Worm (Caenorhabditis elegans) whole organism, young adult: ENCODE results near the gene ddr-2.

ENCODE experiments used
- B0019.2 ChIP-seq: fragments of 200-800 bp; sonication (Bioruptor generic); conservative IDR thresholded peaks from 2 replicates; pipeline ENCODE4 v1.3.6; 2022; ENCODE audit warnings: missing genetic modification reagents, missing genetic modification characterization, missing compliant biosample characterization
- B0261.1 ChIP-seq: sonication (generic microtip); optimal IDR thresholded peaks from 2 replicates; lab custom pipeline; 2016; ENCODE audit warnings: mild to moderate bottlenecking, missing genetic modification characterization, moderate library complexity, missing compliant biosample characterization
- C06A6.2 ChIP-seq: fragments of 200-800 bp; sonication (Bioruptor generic); conservative IDR thresholded peaks from 2 replicates; pipeline ENCODE4 v1.3.6; 2022; ENCODE audit warnings: missing genetic modification characterization, missing compliant biosample characterization
- F57C9.4 ChIP-seq: sonication (generic microtip); optimal IDR thresholded peaks from 2 replicates; lab custom pipeline; 2017; ENCODE audit warnings: mild to moderate bottlenecking, missing genetic modification characterization, missing compliant biosample characterization
- K11D2.4 ChIP-seq: fragments of 200-800 bp; sonication (Bioruptor generic); IDR thresholded peaks from 2 replicates; pipeline ENCODE4 v1.3.6; 2022; ENCODE audit warnings: missing genetic modification reagents, missing genetic modification characterization, missing compliant biosample characterization
- K12H6.12 ChIP-seq: fragments of 200-800 bp; sonication (Bioruptor generic); optimal IDR thresholded peaks from 2 replicates; lab custom pipeline; 2018; ENCODE audit warnings: mild to moderate bottlenecking, missing genetic modification characterization, missing compliant biosample characterization
- T07F8.4 ChIP-seq: sonication (generic microtip); optimal IDR thresholded peaks from 2 replicates; lab custom pipeline; 2016; ENCODE audit warnings: mild to moderate bottlenecking, missing genetic modification characterization, moderate library complexity, missing compliant biosample characterization
- Y53F4B.3 ChIP-seq: fragments of 200-800 bp; sonication (Bioruptor generic); IDR thresholded peaks from 2 replicates; pipeline ENCODE4 v1.3.6; 2022; ENCODE audit warnings: missing genetic modification reagents, missing genetic modification characterization, missing compliant biosample characterization
- Y53G8AR.9 ChIP-seq: fragments of 200-800 bp; sonication (Bioruptor generic); conservative IDR thresholded peaks from 2 replicates; pipeline ENCODE4 v1.3.6; 2022; ENCODE audit warnings: missing genetic modification reagents, missing genetic modification characterization, missing compliant biosample characterization
- Y56A3A.18 ChIP-seq: fragments of 200-800 bp; sonication (Bioruptor generic); IDR thresholded peaks from 2 replicates; pipeline ENCODE4 v1.3.6; 2022; ENCODE audit warnings: missing genetic modification reagents, missing genetic modification characterization, missing compliant biosample characterization
- akir-1 ChIP-seq: fragments of 200-800 bp; sonication (Bioruptor generic); optimal IDR thresholded peaks from 2 replicates; lab custom pipeline; 2018; ENCODE audit warnings: mild to moderate bottlenecking, missing genetic modification characterization, moderate library complexity, missing compliant biosample characterization
- ama-1 ChIP-seq, 3 experiments: fragments of 150-350 bp in 1 of 3; sonication (generic microtip) in 2 of 3; optimal IDR thresholded peaks; 2 replicates each; lab custom pipeline; 2014 to 2018; ENCODE audit warnings: missing biosample characterization in 2 of 3, missing genetic modification characterization in 2 of 3, missing genetic modification reagents in 2 of 3
- aptf-2 ChIP-seq: fragments of 200-800 bp; sonication (Bioruptor generic); conservative IDR thresholded peaks from 2 replicates; pipeline ENCODE4 v1.3.6; 2022; ENCODE audit warnings: missing genetic modification reagents, missing genetic modification characterization, missing compliant biosample characterization
- aptf-3 ChIP-seq: fragments of 200-800 bp; sonication (Bioruptor generic); IDR thresholded peaks from 2 replicates; pipeline ENCODE4 v1.3.6; 2022; ENCODE audit warnings: missing genetic modification characterization, missing compliant biosample characterization
- athp-1 ChIP-seq: sonication (generic microtip); optimal IDR thresholded peaks from 2 replicates; lab custom pipeline; 2017; ENCODE audit warnings: mild to moderate bottlenecking, missing genetic modification characterization, missing compliant biosample characterization
- cebp-2 ChIP-seq: fragments of 200-800 bp; sonication (Bioruptor generic); IDR thresholded peaks from 2 replicates; pipeline ENCODE4 v1.3.6; 2022; ENCODE audit warnings: missing genetic modification characterization, missing compliant biosample characterization
- ceh-27 ChIP-seq: fragments of 200-800 bp; sonication (Bioruptor generic); optimal IDR thresholded peaks from 2 replicates; lab custom pipeline; 2018; ENCODE audit warnings: mild to moderate bottlenecking, missing genetic modification characterization, moderate library complexity, missing compliant biosample characterization
- dox-1 ChIP-seq: fragments of 200-800 bp; sonication (Bioruptor generic); IDR thresholded peaks from 2 replicates; pipeline ENCODE4 v1.3.6; 2022; ENCODE audit warnings: missing genetic modification reagents, missing genetic modification characterization, missing compliant biosample characterization
- fkh-3 ChIP-seq: sonication (generic microtip); optimal IDR thresholded peaks from 2 replicates; lab custom pipeline; 2016; ENCODE audit warnings: mild to moderate bottlenecking, missing genetic modification characterization, missing compliant biosample characterization
- gei-17 ChIP-seq: fragments of 200-800 bp; sonication (Bioruptor generic); optimal IDR thresholded peaks from 2 replicates; lab custom pipeline; 2018; ENCODE audit warnings: mild to moderate bottlenecking, missing genetic modification characterization, missing compliant biosample characterization
- hmg-20 ChIP-seq: fragments of 200-800 bp; sonication (Bioruptor generic); IDR thresholded peaks from 2 replicates; pipeline ENCODE4 v1.3.6; 2022; ENCODE audit warnings: missing genetic modification reagents, missing genetic modification characterization, missing compliant biosample characterization
- hsf-1 ChIP-seq: fragments of 200-800 bp; sonication (Bioruptor generic); IDR thresholded peaks from 2 replicates; pipeline ENCODE4 v1.3.6; 2022; ENCODE audit warnings: missing genetic modification reagents, missing genetic modification characterization, missing compliant biosample characterization
- lin-40 ChIP-seq: sonication (generic microtip); optimal IDR thresholded peaks from 2 replicates; lab custom pipeline; 2016; ENCODE audit warnings: missing genetic modification characterization, mild to moderate bottlenecking, missing compliant biosample characterization, missing genotype, missing genetic modification reagents
- lir-1 ChIP-seq: fragments of 200-800 bp; sonication (Bioruptor generic); conservative IDR thresholded peaks from 2 replicates; pipeline ENCODE4 v1.3.6; 2022; ENCODE audit warnings: missing genetic modification reagents, missing genetic modification characterization, missing compliant biosample characterization
- lsl-1 ChIP-seq: fragments of 200-800 bp; sonication (Bioruptor generic); optimal IDR thresholded peaks from 2 replicates; lab custom pipeline; 2018; ENCODE audit warnings: mild to moderate bottlenecking, missing genetic modification characterization, moderate library complexity, missing compliant biosample characterization
- madf-8 ChIP-seq: fragments of 200-800 bp; sonication (Bioruptor generic); conservative IDR thresholded peaks from 2 replicates; pipeline ENCODE4 v1.3.6; 2022; ENCODE audit warnings: missing genetic modification reagents, missing genetic modification characterization, missing compliant biosample characterization
- nhr-80 ChIP-seq: sonication (generic microtip); optimal IDR thresholded peaks from 2 replicates; lab custom pipeline; 2016; ENCODE audit warnings: missing genetic modification characterization, missing compliant biosample characterization
- nhr-90 ChIP-seq: sonication (generic microtip); optimal IDR thresholded peaks from 2 replicates; lab custom pipeline; 2016; ENCODE audit warnings: missing genotype, mild to moderate bottlenecking, missing genetic modification characterization, missing compliant biosample characterization
- pbrm-1 ChIP-seq: fragments of 200-800 bp; sonication (Bioruptor generic); IDR thresholded peaks from 2 replicates; pipeline ENCODE4 v1.3.6; 2022; ENCODE audit warnings: missing genetic modification reagents, missing genetic modification characterization, missing compliant biosample characterization
- rec-8 ChIP-seq, 2 experiments: sonication (generic microtip); optimal IDR thresholded peaks; 2 replicates each; lab custom pipeline; 2016; ENCODE audit warnings: mild to moderate bottlenecking in 2 of 2, missing genetic modification characterization in 2 of 2, missing genetic modification reagents in 2 of 2, missing genotype in 2 of 2, missing biosample characterization in 1 of 2, missing compliant biosample characterization in 1 of 2, moderate library complexity in 1 of 2
- sea-2 ChIP-seq: fragments of 200-800 bp; sonication (Bioruptor generic); IDR thresholded peaks from 2 replicates; pipeline ENCODE4 v1.3.6; 2022; ENCODE audit warnings: missing genetic modification characterization, missing compliant biosample characterization
- snpc-3.4 ChIP-seq: sonication (generic microtip); optimal IDR thresholded peaks from 2 replicates; lab custom pipeline; 2017; ENCODE audit warnings: missing genetic modification characterization, mild to moderate bottlenecking, missing compliant biosample characterization, antibody characterized with exemption, moderate library complexity, missing genotype, missing genetic modification reagents
- tbp1 ChIP-seq: fragments of 200-800 bp; sonication (Bioruptor generic); optimal IDR thresholded peaks from 2 replicates; lab custom pipeline; 2018; ENCODE audit warnings: mild to moderate bottlenecking, missing genetic modification characterization, missing compliant biosample characterization
- tlf-1 ChIP-seq: fragments of 200-800 bp; sonication (Bioruptor generic); optimal IDR thresholded peaks from 2 replicates; lab custom pipeline; 2018; ENCODE audit warnings: mild to moderate bottlenecking, missing genetic modification characterization, missing compliant biosample characterization
- ztf-18 ChIP-seq: sonication (generic microtip); optimal IDR thresholded peaks from 2 replicates; lab custom pipeline; 2016; ENCODE audit warnings: missing genotype, mild to moderate bottlenecking, missing genetic modification characterization, missing compliant biosample characterization
- ztf-26 ChIP-seq: sonication (generic microtip); optimal IDR thresholded peaks from 2 replicates; lab custom pipeline; 2017; ENCODE audit warnings: missing genetic modification characterization, missing compliant biosample characterization
- ztf-28 ChIP-seq: fragments of 200-800 bp; sonication (Bioruptor generic); IDR thresholded peaks from 2 replicates; pipeline ENCODE4 v1.3.6; 2022; ENCODE audit warnings: missing genetic modification reagents, missing genetic modification characterization, missing compliant biosample characterization

ddr-2 gene

ce11 chrX:3315014-3315413 lies at the start of gene ddr-2:
ddr-2 (plus strand) TSS chrX:3315314.
- TF ChIP-seq nhr-80 (tag; lab: Kevin White, UChicago), result no peak
- TF ChIP-seq hsf-1 (GFP tag; lab: Robert Waterston, UW), result no peak
- TF ChIP-seq ama-1 (optimal IDR thresholded peaks at IDR 0.05; lab: Kevin White, UChicago), result no peak
- no peak for TF ChIP-seq ama-1 (GFP tag; optimal IDR thresholded peaks at IDR 0.05; lab: Kevin White, UChicago)
- no peak for TF ChIP-seq lsl-1 (GFP tag; lab: Kevin White, UChicago)
- TF ChIP-seq tlf-1 (GFP tag; lab: Kevin White, UChicago), result no peak
- TF ChIP-seq ztf-28 (GFP tag; lab: Robert Waterston, UW), result no peak
- TF ChIP-seq T07F8.4, result no peak
- TF ChIP-seq aptf-3, result no peak
- TF ChIP-seq K12H6.12 (tag; lab: Kevin White, UChicago), result no peak
- no peak for TF ChIP-seq rec-8 (tag; optimal IDR thresholded peaks at IDR 0.05; lab: Kevin White, UChicago)
- no peak for TF ChIP-seq tbp1
- TF ChIP-seq Y56A3A.18 (GFP tag; lab: Robert Waterston, UW), result no peak
- no peak for TF ChIP-seq Y53F4B.3 (GFP tag; lab: Robert Waterston, UW)
- no peak for TF ChIP-seq B0261.1 (tag; lab: Kevin White, UChicago)
- TF ChIP-seq lir-1, result no peak
- no peak for TF ChIP-seq sea-2 (GFP tag; lab: Robert Waterston, UW)
- TF ChIP-seq, all 124 proteins: peak for 0

ce11 chrX:3270806-3271205 lies 44.3 kb upstream of the ddr-2 start, which contains the start of gene sul-1:
sul-1 (minus strand) TSS chrX:3270906.
- peak; percentile 29 for TF ChIP-seq ceh-27 (GFP tag; lab: Kevin White, UChicago)
- no peak for TF ChIP-seq hmg-20 (GFP tag; lab: Robert Waterston, UW)

- TF ChIP-seq ztf-18 (no peak), F57C9.4 (no peak), gei-17 (GFP tag; lab: Kevin White, UChicago) (no peak), B0261.1 (tag; lab: Kevin White, UChicago) (no peak), nhr-90 (tag; lab: Kevin White, UChicago) (no peak), snpc-3.4 (tag; lab: Kevin White, UChicago) (no peak), lin-40 (tag; lab: Kevin White, UChicago) (no peak), cebp-2 (GFP tag; lab: Robert Waterston, UW) (no peak), lir-1 (no peak), B0019.2 (GFP tag; lab: Robert Waterston, UW) (no peak), Y53G8AR.9 (GFP tag; lab: Robert Waterston, UW) (no peak), madf-8 (GFP tag; lab: Robert Waterston, UW) (no peak), pbrm-1 (no peak), K11D2.4 (no peak), tlf-1 (GFP tag; lab: Kevin White, UChicago) (no peak), akir-1 (GFP tag; lab: Kevin White, UChicago) (no peak), dox-1 (no peak), fkh-3 (no peak), athp-1 (tag; lab: Kevin White, UChicago) (no peak), ztf-26 (tag; lab: Kevin White, UChicago) (no peak)
Measured at ce11 chrX:3271673-3272072, 43.4 kb upstream of the ddr-2 start, which contains the start of gene K09C4.9. K09C4.9 (minus strand) TSS chrX:3271773.

- TF ChIP-seq C06A6.2 (GFP tag; lab: Robert Waterston, UW) (no peak), gei-17 (GFP tag; lab: Kevin White, UChicago) (no peak), aptf-2 (GFP tag; lab: Robert Waterston, UW) (no peak), hsf-1 (GFP tag; lab: Robert Waterston, UW) (no peak)
- TF ChIP-seq, all 124 proteins: peak for 0
Measured at ce11 chrX:3272580-3272979, 42.5 kb upstream of the ddr-2 start, which contains the start of gene K09C4.7. K09C4.7 (plus strand) TSS chrX:3272880.
